Fruit fly (Drosophila melanogaster) whole organism, wandering third instar larva: ENCODE results near the gene CG43169.
A peak's percentile ranks its signal among the peaks of the same experiment; 100 is the strongest.

Experiments used
- Abd-B ChIP-seq: fragments of >200 bp; optimal IDR thresholded peaks from 2 replicates; lab custom pipeline; 2017; ENCODE audit warnings: missing biosample characterization, missing genetic modification characterization
- CG32264 ChIP-seq: fragments of 200-800 bp; sonication (Bioruptor generic); optimal IDR thresholded peaks from 2 replicates; lab custom pipeline; 2016; ENCODE audit warnings: missing biosample characterization, missing genetic modification characterization
- CG9705 ChIP-seq: fragments of 200-800 bp; sonication (Bioruptor generic); optimal IDR thresholded peaks from 2 replicates; lab custom pipeline; 2018; ENCODE audit warnings: missing biosample characterization, mild to moderate bottlenecking, missing genetic modification characterization
- CrebA ChIP-seq: fragments of 200-800 bp; sonication (Bioruptor generic); optimal IDR thresholded peaks from 2 replicates; lab custom pipeline; 2016; ENCODE audit warnings: missing biosample characterization, mild to moderate bottlenecking, missing genetic modification characterization, borderline replicate concordance
- Dfd ChIP-seq: fragments of >200 bp; optimal IDR thresholded peaks from 2 replicates; lab custom pipeline; 2017; ENCODE audit warnings: missing biosample characterization, missing genetic modification characterization
- Dif ChIP-seq: fragments of 200-275, 200-300 bp; sonication (Bioruptor generic); optimal IDR thresholded peaks from 2 replicates; lab custom pipeline; 2018; ENCODE audit warnings: missing biosample characterization, missing genetic modification characterization; ENCODE audit not compliant: partially characterized antibody
- GATAd ChIP-seq: sonication (Bioruptor generic); optimal IDR thresholded peaks from 2 replicates; lab custom pipeline; 2016; ENCODE audit warnings: missing biosample characterization, missing genetic modification characterization
- HLH106 ChIP-seq: fragments of 200-800 bp; optimal IDR thresholded peaks from 3 replicates; lab custom pipeline; 2019; ENCODE audit warnings: missing biosample characterization, mild to moderate bottlenecking, missing genetic modification characterization, moderate library complexity
- Hnf4 ChIP-seq: fragments of 200-800 bp; sonication (Bioruptor generic); optimal IDR thresholded peaks from 2 replicates; lab custom pipeline; 2016; ENCODE audit warnings: missing biosample characterization, mild to moderate bottlenecking, missing genetic modification characterization
- Hr78 ChIP-seq: fragments of >200 bp; optimal IDR thresholded peaks from 2 replicates; lab custom pipeline; 2017; ENCODE audit warnings: missing biosample characterization, missing genetic modification characterization
- Hr83 ChIP-seq: fragments of 200-300 bp; sonication (Bioruptor generic); optimal IDR thresholded peaks from 2 replicates; lab custom pipeline; 2016; ENCODE audit warnings: missing biosample characterization, mild to moderate bottlenecking, missing genetic modification characterization, moderate library complexity; ENCODE audit not compliant: poor library complexity, severe bottlenecking
- Jra ChIP-seq: sonication (Bioruptor generic); optimal IDR thresholded peaks from 2 replicates; lab custom pipeline; 2016; ENCODE audit warnings: missing biosample characterization, missing genetic modification characterization
- Mio ChIP-seq: sonication (Bioruptor generic); optimal IDR thresholded peaks from 2 replicates; lab custom pipeline; 2016; ENCODE audit warnings: missing biosample characterization, missing genetic modification characterization
- Myc ChIP-seq: fragments of >200 bp; optimal IDR thresholded peaks from 2 replicates; lab custom pipeline; 2017
- N ChIP-seq: fragments of >200 bp; optimal IDR thresholded peaks from 2 replicates; lab custom pipeline; 2018; ENCODE audit warnings: missing biosample characterization, missing external identifiers, missing genetic modification characterization
- OdsH ChIP-seq: fragments of 200-800 bp; sonication (Bioruptor generic); optimal IDR thresholded peaks from 2 replicates; lab custom pipeline; 2016; ENCODE audit warnings: missing biosample characterization, mild to moderate bottlenecking, missing genetic modification characterization
- Rel ChIP-seq, 2 experiments: fragments of 200-800 bp; sonication (Bioruptor generic) in 1 of 2; optimal IDR thresholded peaks; 2 replicates in 1 of 2; 3 replicates in 1 of 2; lab custom pipeline; 2016 to 2019; ENCODE audit warnings: mild to moderate bottlenecking in 2 of 2, missing biosample characterization in 2 of 2, missing genetic modification characterization in 2 of 2, moderate library complexity in 1 of 2
- Sp1 ChIP-seq: fragments of 200-800 bp; sonication (Bioruptor generic); optimal IDR thresholded peaks from 3 replicates; lab custom pipeline; 2019; ENCODE audit warnings: missing biosample characterization, mild to moderate bottlenecking, missing genetic modification characterization, moderate library complexity
- Vsx2 ChIP-seq: fragments of 200-300, 225-300 bp; sonication (Bioruptor generic); optimal IDR thresholded peaks from 2 replicates; lab custom pipeline; 2018; ENCODE audit warnings: missing biosample characterization, missing genetic modification characterization; ENCODE audit not compliant: partially characterized antibody
- br ChIP-seq: fragments of 200-800 bp; sonication (Bioruptor generic); optimal IDR thresholded peaks from 2 replicates; lab custom pipeline; 2016; ENCODE audit warnings: missing biosample characterization, missing genetic modification characterization
- brk ChIP-seq: fragments of 200-800 bp; sonication (Bioruptor generic); optimal IDR thresholded peaks from 2 replicates; lab custom pipeline; 2016; ENCODE audit warnings: missing biosample characterization, mild to moderate bottlenecking, missing genetic modification characterization
- dl ChIP-seq, 2 experiments: fragments of 175-275, 200-275 bp in 1 of 2; fragments of 200-275 bp in 1 of 2; sonication (Bioruptor generic); optimal IDR thresholded peaks; lab custom pipeline; 2018; ENCODE audit warnings: mild to moderate bottlenecking in 2 of 2, missing biosample characterization in 2 of 2, missing genetic modification characterization in 2 of 2, moderate library complexity in 2 of 2; ENCODE audit not compliant: partially characterized antibody in 2 of 2, insufficient read depth in 1 of 2
- dmrt93B ChIP-seq: fragments of 200-800 bp; sonication (Bioruptor generic); optimal IDR thresholded peaks from 2 replicates; lab custom pipeline; 2018; ENCODE audit warnings: missing biosample characterization, mild to moderate bottlenecking, missing genetic modification characterization
- dsf ChIP-seq: sonication (Bioruptor generic); optimal IDR thresholded peaks from 2 replicates; lab custom pipeline; 2016; ENCODE audit warnings: missing biosample characterization, missing genetic modification characterization, borderline replicate concordance
- ey ChIP-seq: fragments of 200-800 bp; sonication (Bioruptor generic); optimal IDR thresholded peaks from 2 replicates; lab custom pipeline; 2016; ENCODE audit warnings: missing biosample characterization, missing genetic modification characterization
- foxo ChIP-seq, 2 experiments: fragments of 200-800 bp; sonication (Bioruptor generic); optimal IDR thresholded peaks; 2 replicates in 1 of 2; 3 replicates in 1 of 2; lab custom pipeline; 2016 to 2017; ENCODE audit warnings: missing biosample characterization in 2 of 2, missing genetic modification characterization in 2 of 2
- fru ChIP-seq: fragments of 200-800 bp; sonication (Bioruptor generic); optimal IDR thresholded peaks from 3 replicates; lab custom pipeline; 2016; ENCODE audit warnings: missing biosample characterization, mild to moderate bottlenecking, missing genetic modification characterization
- h ChIP-seq: fragments of 200-800 bp; sonication (Bioruptor generic); optimal IDR thresholded peaks from 3 replicates; lab custom pipeline; 2016; ENCODE audit warnings: missing biosample characterization, mild to moderate bottlenecking, missing genetic modification characterization
- jim ChIP-seq: fragments of 175-275, 200-325 bp; sonication (Bioruptor generic); optimal IDR thresholded peaks from 2 replicates; lab custom pipeline; 2016; ENCODE audit warnings: missing biosample characterization, mild to moderate bottlenecking, missing genetic modification characterization
- lola ChIP-seq: fragments of >200 bp; optimal IDR thresholded peaks from 2 replicates; lab custom pipeline; 2017; ENCODE audit warnings: missing biosample characterization, missing genetic modification characterization
- pan ChIP-seq: fragments of >200 bp; optimal IDR thresholded peaks from 2 replicates; lab custom pipeline; 2017
- psq ChIP-seq: fragments of 200-800 bp; sonication (Bioruptor generic); optimal IDR thresholded peaks from 3 replicates; lab custom pipeline; 2017; ENCODE audit warnings: missing biosample characterization, mild to moderate bottlenecking, missing genetic modification characterization, moderate library complexity
- rgr ChIP-seq: fragments of 200-800 bp; sonication (Bioruptor generic); optimal IDR thresholded peaks from 3 replicates; lab custom pipeline; 2016; ENCODE audit warnings: missing biosample characterization, mild to moderate bottlenecking, missing genetic modification characterization
- sage ChIP-seq: fragments of 200-800 bp; sonication (Bioruptor generic); optimal IDR thresholded peaks from 2 replicates; lab custom pipeline; 2016; ENCODE audit warnings: missing biosample characterization, mild to moderate bottlenecking, missing genetic modification characterization
- sv ChIP-seq: fragments of 200-800 bp; sonication (Bioruptor generic); optimal IDR thresholded peaks from 3 replicates; lab custom pipeline; 2016; ENCODE audit warnings: missing biosample characterization, missing genetic modification characterization
- tai ChIP-seq: sonication (Bioruptor generic); optimal IDR thresholded peaks from 2 replicates; lab custom pipeline; 2016; ENCODE audit warnings: missing biosample characterization, missing genetic modification characterization
- usp ChIP-seq: fragments of >200 bp; optimal IDR thresholded peaks from 2 replicates; lab custom pipeline; 2017; ENCODE audit warnings: missing biosample characterization, missing genetic modification characterization
- woc ChIP-seq: sonication (Bioruptor generic); optimal IDR thresholded peaks from 2 replicates; lab custom pipeline; 2016; ENCODE audit warnings: missing biosample characterization, mild to moderate bottlenecking, missing genetic modification characterization

The CG43169 gene

dm6 chr3L:8920710-8921109 lies 32.3 kb upstream of the CG43169 start:
- TF ChIP-seq rgr (GFP tag; lab: Kevin White, UChicago) (peak; percentile 25), br (GFP tag; lab: Kevin White, UChicago) (peak; percentile 48), h (GFP tag; lab: Kevin White, UChicago) (peak; percentile 35), GATAd (GFP tag; lab: Kevin White, UChicago) (no peak), HLH106 (tag; lab: Kevin White, UChicago) (peak; percentile 1), fru (peak; percentile 32), Dif (GFP tag; lab: Kevin White, UChicago) (no peak), sv (GFP tag; lab: Kevin White, UChicago) (peak; percentile 15), tai (GFP tag; lab: Kevin White, UChicago) (no peak), foxo (GFP tag; optimal IDR thresholded peaks at IDR 0.05; lab: Kevin White, UChicago) (peak in 1 of 2 experiments; percentile 35), OdsH (GFP tag; lab: Kevin White, UChicago) (peak; percentile 14), ey (GFP tag; lab: Kevin White, UChicago) (peak; percentile 25)

- TF ChIP-seq Myc (no peak), fru (no peak), h (GFP tag; lab: Kevin White, UChicago) (no peak), woc (GFP tag; lab: Kevin White, UChicago) (no peak), brk (GFP tag; lab: Kevin White, UChicago) (no peak), Jra (GFP tag; lab: Kevin White, UChicago) (no peak), lola (GFP tag; lab: Kevin White, UChicago) (no peak), sage (GFP tag; lab: Kevin White, UChicago) (no peak), br (GFP tag; lab: Kevin White, UChicago) (no peak), CrebA (no peak), Dif (GFP tag; lab: Kevin White, UChicago) (no peak), Mio (no peak), rgr (GFP tag; lab: Kevin White, UChicago) (no peak), sv (GFP tag; lab: Kevin White, UChicago) (no peak)
- TF ChIP-seq, all 38 proteins: peak for 0
Observed at dm6 chr3L:8919678-8920077, 31.2 kb upstream of the CG43169 start.

- TF ChIP-seq usp (GFP tag; lab: Kevin White, UChicago), result no peak
- TF ChIP-seq Jra (GFP tag; lab: Kevin White, UChicago), result peak; percentile 40
- TF ChIP-seq CG9705 (GFP tag; lab: Kevin White, UChicago), result no peak
- TF ChIP-seq CrebA, result no peak
- no peak for TF ChIP-seq Hr78 (GFP tag; lab: Kevin White, UChicago)
- TF ChIP-seq Mio, result no peak
- TF ChIP-seq jim (GFP tag; lab: Kevin White, UChicago), result no peak
- no peak for TF ChIP-seq sv (GFP tag; lab: Kevin White, UChicago)
- TF ChIP-seq psq, result peak; percentile 76
- no peak for TF ChIP-seq brk (GFP tag; lab: Kevin White, UChicago)
- TF ChIP-seq GATAd (GFP tag; lab: Kevin White, UChicago), result no peak
- no peak for TF ChIP-seq dsf (GFP tag; lab: Kevin White, UChicago)
- peak; percentile 79 for TF ChIP-seq fru
- TF ChIP-seq woc (GFP tag; lab: Kevin White, UChicago), result peak; percentile 77
- TF ChIP-seq N, result no peak
- TF ChIP-seq foxo (GFP tag; optimal IDR thresholded peaks at IDR 0.05; lab: Kevin White, UChicago), result peak in 1 of 2 experiments; percentile 72
- peak; percentile 44 for TF ChIP-seq Dif (GFP tag; lab: Kevin White, UChicago)
- no peak for TF ChIP-seq Myc
- no peak for TF ChIP-seq pan (lab: Kevin White, UChicago)
- TF ChIP-seq dmrt93B (GFP tag; lab: Kevin White, UChicago), result peak; percentile 51
- TF ChIP-seq Sp1 (GFP tag; lab: Kevin White, UChicago), result peak; percentile 62
- TF ChIP-seq HLH106 (tag; lab: Kevin White, UChicago), result peak; percentile 36
- TF ChIP-seq dl (GFP tag; optimal IDR thresholded peaks at IDR 0.05; lab: Kevin White, UChicago; ENCODE audit: insufficient read depth in 1 of 2, partially characterized antibody in 2 of 2), result no peak
- TF ChIP-seq br (GFP tag; lab: Kevin White, UChicago), result peak; percentile 62
- peak; percentile 63 for TF ChIP-seq OdsH (GFP tag; lab: Kevin White, UChicago)
- no peak for TF ChIP-seq lola (GFP tag; lab: Kevin White, UChicago)
- no peak for TF ChIP-seq sage (GFP tag; lab: Kevin White, UChicago)
- TF ChIP-seq Rel (GFP tag; optimal IDR thresholded peaks at IDR 0.05; lab: Kevin White, UChicago), result no peak
- no peak for TF ChIP-seq Rel (tag; optimal IDR thresholded peaks at IDR 0.05; lab: Kevin White, UChicago)
- TF ChIP-seq Abd-B, result no peak
- peak; percentile 18 for TF ChIP-seq rgr (GFP tag; lab: Kevin White, UChicago)
- TF ChIP-seq CG32264, result no peak
- peak; percentile 69 for TF ChIP-seq ey (GFP tag; lab: Kevin White, UChicago)
- no peak for TF ChIP-seq Hr83
- TF ChIP-seq h (GFP tag; lab: Kevin White, UChicago), result peak; percentile 56
- TF ChIP-seq Vsx2, result no peak
- no peak for TF ChIP-seq Dfd (GFP tag; lab: Kevin White, UChicago)
- TF ChIP-seq tai (GFP tag; lab: Kevin White, UChicago), result no peak
- peak; percentile 29 for TF ChIP-seq Hnf4 (GFP tag; lab: Kevin White, UChicago)
Observed at dm6 chr3L:8913537-8914108, 25.2 kb upstream of the CG43169 start.
